Fruit fly (Drosophila melanogaster) whole organism, embryonic: Measurements from ENCODE around the gene CG15414.

Experiments
- CG10267 ChIP-seq: fragments of 200-800 bp; sonication (Bioruptor generic); optimal IDR thresholded peaks from 2 replicates; lab custom pipeline; 2018; ENCODE audit warnings: missing biosample characterization, mild to moderate bottlenecking, missing genetic modification characterization, moderate library complexity
- CG13424 ChIP-seq: fragments of 200-800 bp; sonication (Bioruptor generic); optimal IDR thresholded peaks from 2 replicates; lab custom pipeline; 2019; ENCODE audit warnings: missing biosample characterization, mild to moderate bottlenecking, missing genetic modification characterization, moderate library complexity
- CG13894 ChIP-seq: fragments of 200-800 bp; sonication (Bioruptor generic); optimal IDR thresholded peaks from 3 replicates; lab custom pipeline; 2018; ENCODE audit warnings: missing biosample characterization, mild to moderate bottlenecking, missing genetic modification characterization, moderate library complexity
- CG15601 ChIP-seq: fragments of 200-800 bp; sonication (Bioruptor generic); optimal IDR thresholded peaks from 3 replicates; lab custom pipeline; 2019; ENCODE audit warnings: missing biosample characterization, mild to moderate bottlenecking, missing genetic modification characterization, moderate library complexity
- CG1603 ChIP-seq: fragments of 200-800 bp; sonication (Bioruptor generic); optimal IDR thresholded peaks from 2 replicates; lab custom pipeline; 2019; ENCODE audit warnings: missing biosample characterization, mild to moderate bottlenecking, missing genetic modification characterization, moderate library complexity
- CG16863 ChIP-seq: fragments of 200-800 bp; sonication (Bioruptor generic); optimal IDR thresholded peaks from 3 replicates; lab custom pipeline; 2016; ENCODE audit warnings: missing biosample characterization, missing genetic modification characterization
- CG31224 ChIP-seq: fragments of 200-800 bp; sonication (Bioruptor generic); IDR thresholded peaks from 2 replicates; pipeline ENCODE4 v1.3.6; 2022; ENCODE audit warnings: missing biosample characterization, missing genetic modification characterization
- CG3407 ChIP-seq: fragments of 200-800 bp; sonication (Bioruptor generic); optimal IDR thresholded peaks from 2 replicates; lab custom pipeline; 2018; ENCODE audit warnings: missing biosample characterization, mild to moderate bottlenecking, missing genetic modification characterization
- CG3847 ChIP-seq: fragments of 200-800 bp; sonication (Bioruptor generic); IDR thresholded peaks from 2 replicates; pipeline ENCODE4 v1.3.6; 2022; ENCODE audit warnings: missing biosample characterization, missing genetic modification characterization
- CG7271 ChIP-seq: fragments of 200-800 bp; sonication (Bioruptor generic); optimal IDR thresholded peaks from 2 replicates; lab custom pipeline; 2018; ENCODE audit warnings: missing biosample characterization, mild to moderate bottlenecking, missing genetic modification characterization, moderate library complexity
- CG7745 ChIP-seq: fragments of 200-800 bp; sonication (Bioruptor generic); optimal IDR thresholded peaks from 2 replicates; lab custom pipeline; 2018; ENCODE audit warnings: missing biosample characterization, mild to moderate bottlenecking, missing genetic modification characterization, moderate library complexity
- CG7839 ChIP-seq: fragments of 200-800 bp; sonication (Bioruptor generic); optimal IDR thresholded peaks from 3 replicates; lab custom pipeline; 2018; ENCODE audit warnings: missing biosample characterization, mild to moderate bottlenecking, missing genetic modification characterization, moderate library complexity
- CG8281 ChIP-seq: fragments of 200-800 bp; sonication (Bioruptor generic); optimal IDR thresholded peaks from 2 replicates; lab custom pipeline; 2018; ENCODE audit warnings: missing biosample characterization, mild to moderate bottlenecking, missing genetic modification characterization, moderate library complexity
- CG8388 ChIP-seq: fragments of 200-800 bp; sonication (Bioruptor generic); optimal IDR thresholded peaks from 2 replicates; lab custom pipeline; 2019; ENCODE audit warnings: missing biosample characterization, mild to moderate bottlenecking, missing genetic modification characterization, moderate library complexity
- CoRest ChIP-seq: fragments of 200-800 bp; sonication (Bioruptor generic); optimal IDR thresholded peaks from 3 replicates; lab custom pipeline; 2018; ENCODE audit warnings: missing biosample characterization, mild to moderate bottlenecking, missing genetic modification characterization, moderate library complexity
- D ChIP-seq, 2 experiments: fragments of 200-800 bp in 1 of 2; fragments of >200 bp in 1 of 2; sonication (Bioruptor generic) in 1 of 2; optimal IDR thresholded peaks; 2 replicates in 1 of 2; 3 replicates in 1 of 2; lab custom pipeline; 2017; ENCODE audit warnings: mild to moderate bottlenecking in 1 of 2, missing biosample characterization in 1 of 2, missing genetic modification characterization in 1 of 2, missing genetic modification reagents in 1 of 2
- Dip2 ChIP-seq: fragments of 200-800 bp; sonication (Bioruptor generic); IDR thresholded peaks from 2 replicates; pipeline ENCODE4 v1.3.6; 2022; ENCODE audit warnings: missing biosample characterization, missing genetic modification characterization
- Elba2 ChIP-seq: fragments of 200-800 bp; sonication (Bioruptor generic); optimal IDR thresholded peaks from 3 replicates; lab custom pipeline; 2016; ENCODE audit warnings: missing biosample characterization, missing genetic modification characterization
- HLH3B ChIP-seq: fragments of 200-800 bp; sonication (Bioruptor generic); IDR thresholded peaks from 2 replicates; pipeline ENCODE4 v1.3.6; 2022; ENCODE audit warnings: missing biosample characterization, missing genetic modification characterization
- HmgD ChIP-seq: fragments of 200-800 bp; sonication (Bioruptor generic); optimal IDR thresholded peaks from 3 replicates; lab custom pipeline; 2016; ENCODE audit warnings: missing biosample characterization, missing genetic modification characterization
- Myb ChIP-seq: fragments of 200-800 bp; sonication (Bioruptor generic); optimal IDR thresholded peaks from 2 replicates; lab custom pipeline; 2016; ENCODE audit warnings: missing biosample characterization, missing genetic modification characterization
- Oaz ChIP-seq: fragments of 200-800 bp; sonication (Bioruptor generic); IDR thresholded peaks from 2 replicates; pipeline ENCODE4 v1.3.6; 2022; ENCODE audit warnings: missing biosample characterization, missing genetic modification characterization
- Optix ChIP-seq: fragments of 200-800 bp; sonication (Bioruptor generic); IDR thresholded peaks from 3 replicates; pipeline ENCODE4 v1.3.6; 2022; ENCODE audit warnings: missing biosample characterization, missing genetic modification characterization
- Poxn ChIP-seq: fragments of 200-800 bp; sonication (Bioruptor generic); IDR thresholded peaks from 2 replicates; pipeline ENCODE4 v1.3.6; 2022; ENCODE audit warnings: missing biosample characterization, missing genetic modification characterization
- Stat92E ChIP-seq, 3 experiments: fragments of >200 bp in 2 of 3; fragments of 200-800 bp in 1 of 3; sonication (Bioruptor generic) in 1 of 3; optimal IDR thresholded peaks; 2 replicates each; lab custom pipeline; 2017 to 2019; ENCODE audit warnings: missing biosample characterization in 3 of 3, missing genetic modification characterization in 3 of 3, mild to moderate bottlenecking in 1 of 3, moderate library complexity in 1 of 3
- bcd ChIP-seq: fragments of 200-800 bp; sonication (Bioruptor generic); optimal IDR thresholded peaks from 2 replicates; lab custom pipeline; 2017; ENCODE audit warnings: missing biosample characterization, mild to moderate bottlenecking, missing genetic modification characterization
- br ChIP-seq: fragments of >200 bp; optimal IDR thresholded peaks from 2 replicates; lab custom pipeline; 2017
- cato ChIP-seq: fragments of 200-800 bp; sonication (Bioruptor generic); optimal IDR thresholded peaks from 2 replicates; lab custom pipeline; 2016; ENCODE audit warnings: missing biosample characterization, missing genetic modification characterization, borderline replicate concordance
- chinmo ChIP-seq: fragments of 200-800 bp; sonication (Bioruptor generic); IDR thresholded peaks from 4 replicates; pipeline ENCODE4 v1.3.6; 2022; ENCODE audit warnings: missing biosample characterization, missing genetic modification characterization; ENCODE audit not compliant: partially characterized antibody
- da ChIP-seq: fragments of 200-800 bp; sonication (Bioruptor generic); optimal IDR thresholded peaks from 2 replicates; lab custom pipeline; 2016; ENCODE audit warnings: missing biosample characterization, missing genetic modification characterization
- dmrt11E ChIP-seq: fragments of 200-800 bp; sonication (Bioruptor generic); optimal IDR thresholded peaks from 3 replicates; lab custom pipeline; 2018; ENCODE audit warnings: missing biosample characterization, mild to moderate bottlenecking, missing genetic modification characterization, moderate library complexity
- fd96Cb ChIP-seq: fragments of 200-800 bp; sonication (Bioruptor generic); optimal IDR thresholded peaks from 2 replicates; lab custom pipeline; 2018; ENCODE audit warnings: missing biosample characterization, mild to moderate bottlenecking, missing genetic modification characterization, moderate library complexity
- gsb-n ChIP-seq: fragments of 200-800 bp; sonication (Bioruptor generic); optimal IDR thresholded peaks from 3 replicates; lab custom pipeline; 2018; ENCODE audit warnings: missing biosample characterization, mild to moderate bottlenecking, missing genetic modification characterization
- knrl ChIP-seq: fragments of 200-800 bp; sonication (Bioruptor generic); IDR thresholded peaks from 3 replicates; pipeline ENCODE4 v1.3.6; 2022; ENCODE audit warnings: missing biosample characterization, missing genetic modification characterization; ENCODE audit not compliant: partially characterized antibody
- lab ChIP-seq: fragments of 200-800 bp; sonication (Bioruptor generic); optimal IDR thresholded peaks from 3 replicates; lab custom pipeline; 2017; ENCODE audit warnings: missing biosample characterization, missing genetic modification characterization, mild to moderate bottlenecking, moderate library complexity, missing genetic modification reagents
- lilli ChIP-seq: fragments of 200-800 bp; sonication (Bioruptor generic); optimal IDR thresholded peaks from 3 replicates; lab custom pipeline; 2016; ENCODE audit warnings: missing biosample characterization, missing genetic modification characterization
- lola ChIP-seq, 3 experiments: fragments of >200 bp in 2 of 3; fragments of 200-800 bp in 1 of 3; sonication (Bioruptor generic) in 1 of 3; optimal IDR thresholded peaks; 2 replicates each; lab custom pipeline; 2017 to 2019; ENCODE audit warnings: missing biosample characterization in 3 of 3, missing genetic modification characterization in 3 of 3, mild to moderate bottlenecking in 1 of 3, moderate library complexity in 1 of 3
- mld ChIP-seq: fragments of 200-800 bp; sonication (Bioruptor generic); IDR thresholded peaks from 3 replicates; pipeline ENCODE4 v1.3.6; 2022; ENCODE audit warnings: missing biosample characterization, missing genetic modification characterization; ENCODE audit not compliant: partially characterized antibody
- nmo ChIP-seq: fragments of 200-800 bp; sonication (Bioruptor generic); optimal IDR thresholded peaks from 2 replicates; lab custom pipeline; 2018; ENCODE audit warnings: missing biosample characterization, mild to moderate bottlenecking, missing genetic modification characterization, moderate library complexity
- phol ChIP-seq: fragments of 200-800 bp; sonication (Bioruptor generic); optimal IDR thresholded peaks from 3 replicates; lab custom pipeline; 2018; ENCODE audit warnings: missing biosample characterization, mild to moderate bottlenecking, missing genetic modification characterization, moderate library complexity
- pros ChIP-seq: fragments of 200-800 bp; sonication (Bioruptor generic); optimal IDR thresholded peaks from 3 replicates; lab custom pipeline; 2019; ENCODE audit warnings: missing biosample characterization, mild to moderate bottlenecking, missing genetic modification characterization, moderate library complexity
- ro ChIP-seq: fragments of 200-800 bp; sonication (Bioruptor generic); IDR thresholded peaks from 2 replicates; pipeline ENCODE4 v1.3.6; 2022; ENCODE audit warnings: missing biosample characterization, missing genetic modification characterization
- salm ChIP-seq: fragments of 200-800 bp; sonication (Bioruptor generic); optimal IDR thresholded peaks from 2 replicates; lab custom pipeline; 2018; ENCODE audit warnings: missing biosample characterization, mild to moderate bottlenecking, missing genetic modification characterization
- schlank ChIP-seq: fragments of 200-800 bp; sonication (Bioruptor generic); optimal IDR thresholded peaks from 2 replicates; lab custom pipeline; 2018; ENCODE audit warnings: missing biosample characterization, mild to moderate bottlenecking, missing genetic modification characterization
- sens ChIP-seq: fragments of 200-800 bp; sonication (Bioruptor generic); peaks from one replicate; lab custom pipeline; 2016; ENCODE audit warnings: missing biosample characterization, missing genetic modification characterization
- slbo ChIP-seq: fragments of 200-800 bp; sonication (Bioruptor generic); IDR thresholded peaks from 2 replicates; pipeline ENCODE4 v1.3.6; 2022; ENCODE audit warnings: missing biosample characterization, missing genetic modification characterization
- sob ChIP-seq: fragments of 200-800 bp; sonication (Bioruptor generic); IDR thresholded peaks from 2 replicates; pipeline ENCODE4 v1.3.6; 2022; ENCODE audit warnings: missing biosample characterization, missing genetic modification characterization
- tup ChIP-seq: fragments of 200-800 bp; sonication (Bioruptor generic); optimal IDR thresholded peaks from 2 replicates; lab custom pipeline; 2016; ENCODE audit warnings: missing biosample characterization, mild to moderate bottlenecking, missing genetic modification characterization, moderate library complexity
- unc-4 ChIP-seq: fragments of 200-800 bp; sonication (Bioruptor generic); IDR thresholded peaks from 2 replicates; pipeline ENCODE4 v1.3.6; 2022; ENCODE audit warnings: missing biosample characterization, missing genetic modification characterization; ENCODE audit not compliant: partially characterized antibody
- yki ChIP-seq: fragments of >200 bp; optimal IDR thresholded peaks from 3 replicates; lab custom pipeline; 2018

CG15414 gene

DNA sequence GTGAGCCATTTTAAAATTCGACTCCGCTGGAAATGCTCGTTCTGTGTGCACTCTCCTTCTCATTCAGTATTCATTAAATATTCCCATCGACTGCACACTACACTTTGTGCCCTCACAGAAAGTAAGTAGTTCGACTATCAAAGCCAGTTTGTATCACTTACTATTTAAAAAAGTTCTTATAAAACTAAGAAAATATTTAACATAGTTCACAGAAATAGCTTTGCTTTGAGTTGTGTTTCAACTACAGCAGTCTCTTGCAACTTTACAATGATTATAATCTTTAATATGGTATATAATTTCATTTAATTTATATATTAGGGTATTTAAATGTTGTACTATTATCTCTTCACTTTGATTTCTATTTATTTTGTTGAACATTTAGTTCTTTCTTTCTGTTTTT is 51.4 kb downstream of the CG15414 start:
- TF ChIP-seq CG13894 (tag; lab: Kevin White, UChicago) (no peak), Poxn (GFP tag; lab: Robert Waterston, UW) (no peak), CG7839 (tag; lab: Kevin White, UChicago) (peak; percentile 16), salm (tag; lab: Kevin White, UChicago) (no peak), fd96Cb (tag; lab: Kevin White, UChicago) (peak; percentile 20), CG1603 (tag; lab: Kevin White, UChicago) (no peak), CG13424 (peak; percentile 19), chinmo (GFP tag; lab: Robert Waterston, UW) (no peak), da (no peak), lab (GFP tag; lab: Kevin White, UChicago) (no peak), ro (GFP tag; lab: Robert Waterston, UW) (no peak), HLH3B (GFP tag; lab: Robert Waterston, UW) (no peak), knrl (no peak), CG8388 (GFP tag; lab: Kevin White, UChicago) (peak; percentile 37), bcd (no peak), D (optimal IDR thresholded peaks at IDR 0.05; lab: Kevin White, UChicago) (no peak), D (GFP tag; optimal IDR thresholded peaks at IDR 0.05; lab: Kevin White, UChicago) (peak; percentile 11), lola (GFP tag; optimal IDR thresholded peaks at IDR 0.05; lab: Kevin White, UChicago) (peak in 1 of 3 experiments; percentile 70), CG16863 (GFP tag; lab: Kevin White, UChicago) (no peak), dmrt11E (tag; lab: Kevin White, UChicago) (peak; percentile 69), schlank (tag; lab: Kevin White, UChicago) (no peak), CG3407 (no peak), CG7271 (no peak), gsb-n (tag; lab: Kevin White, UChicago) (peak; percentile 53), Myb (GFP tag; lab: Kevin White, UChicago) (no peak), slbo (GFP tag; lab: Robert Waterston, UW) (no peak), tup (GFP tag; lab: Kevin White, UChicago) (no peak), HmgD (no peak), Dip2 (no peak), lilli (GFP tag; lab: Kevin White, UChicago) (no peak), unc-4 (GFP tag; lab: Robert Waterston, UW) (no peak), Oaz (GFP tag; lab: Robert Waterston, UW) (no peak), cato (GFP tag; lab: Kevin White, UChicago) (no peak), CG7745 (no peak), CG8281 (no peak), sob (GFP tag; lab: Robert Waterston, UW) (no peak), Stat92E (GFP tag; optimal IDR thresholded peaks at IDR 0.05; lab: Kevin White, UChicago) (peak in 1 of 3 experiments; percentile 50), CG10267 (tag; lab: Kevin White, UChicago) (peak; percentile 30), Optix (GFP tag; lab: Robert Waterston, UW) (no peak), phol (tag; lab: Kevin White, UChicago) (peak; percentile 49), CG15601 (tag; lab: Kevin White, UChicago) (peak; percentile 64), CG3847 (GFP tag; lab: Robert Waterston, UW) (no peak), CoRest (tag; lab: Kevin White, UChicago) (peak; percentile 23), sens (peak; percentile 83), yki (lab: Kevin White, UChicago) (no peak), br (lab: Kevin White, UChicago) (no peak), nmo (GFP tag; lab: Kevin White, UChicago) (peak; percentile 52), mld (GFP tag; lab: Robert Waterston, UW) (no peak), Elba2 (GFP tag; lab: Kevin White, UChicago) (no peak), pros (GFP tag; lab: Kevin White, UChicago) (no peak), CG31224 (GFP tag; lab: Robert Waterston, UW) (no peak)
